Worm (Caenorhabditis elegans): ENCODE data around the gene C08G9.2.

DNA sequence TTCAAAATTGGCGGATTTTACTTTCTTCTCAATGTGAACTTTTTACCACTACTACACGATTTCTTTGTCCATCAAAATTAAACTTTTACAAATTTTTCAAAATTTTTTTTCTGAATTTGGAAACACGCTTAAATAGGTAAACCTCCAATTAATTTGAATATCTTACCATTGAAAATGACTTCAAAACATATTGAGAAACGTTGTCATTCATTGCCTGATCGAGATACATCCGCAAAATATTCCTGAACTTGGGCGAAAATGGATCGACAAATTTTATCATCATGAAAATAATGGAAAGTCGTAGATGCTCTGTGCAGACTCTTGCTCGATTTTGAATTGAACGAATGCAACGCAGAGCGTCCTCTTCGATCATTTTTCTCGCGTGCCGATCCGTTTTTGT lies 25.9 kb downstream of the C08G9.2 start:
- TF ChIP-seq dao-5 (tag; optimal IDR thresholded peaks at IDR 0.05): no peak
- TF ChIP-seq W03F9.2 (tag; optimal IDR thresholded peaks at IDR 0.05): no peak
- TF ChIP-seq him-1 (tag; optimal IDR thresholded peaks at IDR 0.05): no peak
